Worm (Caenorhabditis elegans): ENCODE measurements around the gene elo-4.

DNA sequence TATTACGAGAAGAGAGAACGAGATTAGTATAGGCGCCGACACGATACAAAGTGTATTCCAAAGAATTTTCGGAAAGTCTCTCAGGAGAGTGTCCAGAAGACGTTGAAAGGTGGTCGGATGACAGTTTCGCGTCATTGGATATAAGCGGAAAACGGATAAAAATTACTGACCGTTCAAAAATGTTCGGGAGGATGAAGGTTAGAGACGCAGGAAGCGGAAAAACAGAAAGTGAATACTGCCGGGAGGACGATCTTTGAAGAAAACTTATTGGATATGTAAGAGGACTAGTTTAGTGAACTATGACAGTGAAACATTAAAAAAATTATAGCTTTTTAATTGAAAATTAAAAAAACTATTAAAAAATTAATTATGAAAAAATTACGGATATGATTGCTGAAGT is 1.0 kb upstream of the elo-4 start:
- no peak for TF ChIP-seq flt-1 (GFP tag; IDR thresholded peaks at IDR 0.05)
- TF ChIP-seq ztf-29 (GFP tag; IDR thresholded peaks at IDR 0.05) = no peak
- TF ChIP-seq T22C8.4 (GFP tag; IDR thresholded peaks at IDR 0.05) = no peak
- no peak for TF ChIP-seq tab-1 (GFP tag; IDR thresholded peaks at IDR 0.05)
- no peak for TF ChIP-seq med-1 (GFP tag; optimal IDR thresholded peaks at IDR 0.05; ENCODE audit: insufficient read depth)
- TF ChIP-seq cog-1 (tag; optimal IDR thresholded peaks at IDR 0.05) = no peak
- no peak for TF ChIP-seq klf-2 (GFP tag; conservative IDR thresholded peaks at IDR 0.05)
